Fruit fly (Drosophila melanogaster) whole organism, embryonic: ENCODE measurements around the gene CG43181.

Experiments used
- ATbp ChIP-seq: fragments of 200-800 bp; sonication (Bioruptor generic); optimal IDR thresholded peaks from 2 replicates; lab custom pipeline; 2017; ENCODE audit warnings: missing biosample characterization, mild to moderate bottlenecking, missing genetic modification characterization, missing genetic modification reagents
- Atf-2 ChIP-seq: fragments of 200-800 bp; sonication (Bioruptor generic); optimal IDR thresholded peaks from 2 replicates; lab custom pipeline; 2016; ENCODE audit warnings: missing biosample characterization, missing genetic modification characterization
- Blimp-1 ChIP-seq: fragments of 200-800 bp; sonication (Bioruptor generic); optimal IDR thresholded peaks from 3 replicates; lab custom pipeline; 2018; ENCODE audit warnings: missing biosample characterization, missing genetic modification characterization, mild to moderate bottlenecking, moderate library complexity, missing genetic modification reagents
- CG10274 ChIP-seq: fragments of 200-800 bp; sonication (Bioruptor generic); optimal IDR thresholded peaks from 3 replicates; lab custom pipeline; 2017; ENCODE audit warnings: missing biosample characterization, mild to moderate bottlenecking, missing genetic modification characterization
- CG10462 ChIP-seq: fragments of 200-800 bp; sonication (Bioruptor generic); optimal IDR thresholded peaks from 2 replicates; lab custom pipeline; 2016; ENCODE audit warnings: missing biosample characterization, missing genetic modification characterization
- CG1233 ChIP-seq: fragments of 200-800 bp; sonication (Bioruptor generic); optimal IDR thresholded peaks from 4 replicates; lab custom pipeline; 2018; ENCODE audit warnings: missing biosample characterization, mild to moderate bottlenecking, missing genetic modification characterization
- CG12391 ChIP-seq: fragments of 200-800 bp; sonication (Bioruptor generic); optimal IDR thresholded peaks from 3 replicates; lab custom pipeline; 2018; ENCODE audit warnings: missing biosample characterization, mild to moderate bottlenecking, missing genetic modification characterization, moderate library complexity
- CG1647 ChIP-seq: fragments of 200-800 bp; sonication (Bioruptor generic); optimal IDR thresholded peaks from 3 replicates; lab custom pipeline; 2016; ENCODE audit warnings: missing biosample characterization, missing genetic modification characterization
- CG18476 ChIP-seq: fragments of 200-800 bp; sonication (Bioruptor generic); optimal IDR thresholded peaks from 2 replicates; lab custom pipeline; 2016; ENCODE audit warnings: missing biosample characterization, mild to moderate bottlenecking, missing genetic modification characterization
- CG18599 ChIP-seq: fragments of 200-800 bp; sonication (Bioruptor generic); optimal IDR thresholded peaks from 3 replicates; lab custom pipeline; 2017; ENCODE audit warnings: missing biosample characterization, missing genetic modification characterization, mild to moderate bottlenecking, moderate library complexity, missing genetic modification reagents
- CG2678 ChIP-seq: fragments of 200-800 bp; sonication (Bioruptor generic); optimal IDR thresholded peaks from 3 replicates; lab custom pipeline; 2019; ENCODE audit warnings: missing biosample characterization, mild to moderate bottlenecking, missing genetic modification characterization, moderate library complexity
- CG3065 ChIP-seq: fragments of 200-800 bp; sonication (Bioruptor generic); optimal IDR thresholded peaks from 2 replicates; lab custom pipeline; 2016; ENCODE audit warnings: missing biosample characterization, missing genetic modification characterization
- CG31224 ChIP-seq: fragments of 200-800 bp; sonication (Bioruptor generic); IDR thresholded peaks from 2 replicates; pipeline ENCODE4 v1.3.6; 2022; ENCODE audit warnings: missing biosample characterization, missing genetic modification characterization
- CG3163 ChIP-seq: fragments of 200-800 bp; sonication (Bioruptor generic); optimal IDR thresholded peaks from 3 replicates; lab custom pipeline; 2016; ENCODE audit warnings: missing biosample characterization, missing genetic modification characterization
- CG32532 ChIP-seq: fragments of 200-800 bp; sonication (Bioruptor generic); IDR thresholded peaks from 2 replicates; pipeline ENCODE4 v1.3.6; 2022; ENCODE audit warnings: missing biosample characterization, missing genetic modification characterization
- CG43689 ChIP-seq: fragments of 200-800 bp; sonication (Bioruptor generic); IDR thresholded peaks from 2 replicates; pipeline ENCODE4 v1.3.6; 2022; ENCODE audit warnings: missing biosample characterization, missing genetic modification characterization
- CG6813 ChIP-seq: fragments of 200-800 bp; sonication (Bioruptor generic); optimal IDR thresholded peaks from 2 replicates; lab custom pipeline; 2017; ENCODE audit warnings: missing biosample characterization, missing genetic modification characterization, mild to moderate bottlenecking, moderate library complexity, missing genetic modification reagents
- CG7271 ChIP-seq: fragments of 200-800 bp; sonication (Bioruptor generic); optimal IDR thresholded peaks from 2 replicates; lab custom pipeline; 2018; ENCODE audit warnings: missing biosample characterization, mild to moderate bottlenecking, missing genetic modification characterization, moderate library complexity
- CG7786 ChIP-seq: fragments of 200-800 bp; sonication (Bioruptor generic); optimal IDR thresholded peaks from 2 replicates; lab custom pipeline; 2016; ENCODE audit warnings: missing biosample characterization, missing genetic modification characterization
- CG9437 ChIP-seq: fragments of 200-800 bp; sonication (Bioruptor generic); optimal IDR thresholded peaks from 2 replicates; lab custom pipeline; 2018; ENCODE audit warnings: missing biosample characterization, mild to moderate bottlenecking, missing genetic modification characterization
- CG9727 ChIP-seq: fragments of 200-800 bp; sonication (Bioruptor generic); optimal IDR thresholded peaks from 3 replicates; lab custom pipeline; 2017; ENCODE audit warnings: missing biosample characterization, mild to moderate bottlenecking, missing genetic modification characterization
- CHES-1-like ChIP-seq: fragments of 200-800 bp; sonication (Bioruptor generic); optimal IDR thresholded peaks from 2 replicates; lab custom pipeline; 2016; ENCODE audit warnings: missing biosample characterization, missing genetic modification characterization
- Camta ChIP-seq: fragments of 200-800 bp; sonication (Bioruptor generic); optimal IDR thresholded peaks from 2 replicates; lab custom pipeline; 2016; ENCODE audit warnings: missing biosample characterization, missing genetic modification characterization
- Dad ChIP-seq: fragments of 200-800 bp; sonication (Bioruptor generic); optimal IDR thresholded peaks from 3 replicates; lab custom pipeline; 2016; ENCODE audit warnings: missing biosample characterization, missing genetic modification characterization
- Gsc ChIP-seq: fragments of 200-800 bp; sonication (Bioruptor generic); IDR thresholded peaks from 2 replicates; pipeline ENCODE4 v1.3.6; 2022; ENCODE audit warnings: missing biosample characterization, missing genetic modification characterization
- Hr51 ChIP-seq, 2 experiments: fragments of 200-800 bp; sonication (Bioruptor generic); optimal IDR thresholded peaks; 2 replicates in 1 of 2; 3 replicates in 1 of 2; lab custom pipeline; 2016 to 2018; ENCODE audit warnings: missing biosample characterization in 2 of 2, missing genetic modification characterization in 2 of 2, mild to moderate bottlenecking in 1 of 2, moderate library complexity in 1 of 2
- Hsf ChIP-seq: fragments of 200-800 bp; sonication (Bioruptor generic); optimal IDR thresholded peaks from 3 replicates; lab custom pipeline; 2016; ENCODE audit warnings: missing biosample characterization, missing genetic modification characterization
- MESR4 ChIP-seq: fragments of 200-800 bp; sonication (Bioruptor generic); optimal IDR thresholded peaks from 2 replicates; lab custom pipeline; 2018; ENCODE audit warnings: missing biosample characterization, mild to moderate bottlenecking, missing genetic modification characterization, moderate library complexity
- NK7.1 ChIP-seq: fragments of 200-800 bp; sonication (Bioruptor generic); optimal IDR thresholded peaks from 3 replicates; lab custom pipeline; 2016; ENCODE audit warnings: missing biosample characterization, missing genetic modification characterization
- Ravus ChIP-seq: fragments of 200-800 bp; sonication (Bioruptor generic); IDR thresholded peaks from 2 replicates; pipeline ENCODE4 v1.3.6; 2022; ENCODE audit warnings: missing biosample characterization, missing genetic modification characterization
- Sry-δ ChIP-seq: fragments of 200-800 bp; sonication (Bioruptor generic); optimal IDR thresholded peaks from 2 replicates; lab custom pipeline; 2016; ENCODE audit warnings: missing biosample characterization, missing genetic modification characterization
- Stat92E ChIP-seq, 3 experiments: fragments of >200 bp in 2 of 3; fragments of 200-800 bp in 1 of 3; sonication (Bioruptor generic) in 1 of 3; optimal IDR thresholded peaks; 2 replicates each; lab custom pipeline; 2017 to 2019; ENCODE audit warnings: missing biosample characterization in 3 of 3, missing genetic modification characterization in 3 of 3, mild to moderate bottlenecking in 1 of 3, moderate library complexity in 1 of 3
- TFAM ChIP-seq: fragments of 200-800 bp; sonication (Bioruptor generic); optimal IDR thresholded peaks from 2 replicates; lab custom pipeline; 2017; ENCODE audit warnings: missing biosample characterization, missing genetic modification characterization, inconsistent platforms
- bbx ChIP-seq: fragments of 200-800 bp; sonication (Bioruptor generic); IDR thresholded peaks from 2 replicates; pipeline ENCODE4 v1.3.6; 2022; ENCODE audit warnings: missing biosample characterization, missing genetic modification characterization; ENCODE audit not compliant: partially characterized antibody
- cwo ChIP-seq: fragments of 200-800 bp; sonication (Bioruptor generic); optimal IDR thresholded peaks from 3 replicates; lab custom pipeline; 2017; ENCODE audit warnings: missing biosample characterization, missing genetic modification characterization, mild to moderate bottlenecking, moderate library complexity, missing genetic modification reagents
- disco-r ChIP-seq: fragments of 200-800 bp; sonication (Bioruptor generic); optimal IDR thresholded peaks from 2 replicates; lab custom pipeline; 2016; ENCODE audit warnings: missing biosample characterization, missing genetic modification characterization
- dysf ChIP-seq: fragments of 200-800 bp; sonication (Bioruptor generic); IDR thresholded peaks from 3 replicates; pipeline ENCODE4 v1.3.6; 2022; ENCODE audit warnings: missing biosample characterization, missing genetic modification characterization
- eyg ChIP-seq: fragments of 200-800 bp; sonication (Bioruptor generic); optimal IDR thresholded peaks from 3 replicates; lab custom pipeline; 2016; ENCODE audit warnings: missing biosample characterization, missing genetic modification characterization
- fd102C ChIP-seq: fragments of 200-800 bp; sonication (Bioruptor generic); optimal IDR thresholded peaks from 2 replicates; lab custom pipeline; 2018; ENCODE audit warnings: missing biosample characterization, mild to moderate bottlenecking, missing genetic modification characterization, moderate library complexity
- lbe ChIP-seq: fragments of 200-800 bp; sonication (Bioruptor generic); optimal IDR thresholded peaks from 2 replicates; lab custom pipeline; 2016; ENCODE audit warnings: missing biosample characterization, mild to moderate bottlenecking, missing genetic modification characterization
- nmo ChIP-seq: fragments of 200-800 bp; sonication (Bioruptor generic); optimal IDR thresholded peaks from 2 replicates; lab custom pipeline; 2018; ENCODE audit warnings: missing biosample characterization, mild to moderate bottlenecking, missing genetic modification characterization, moderate library complexity
- pb ChIP-seq: fragments of 200-800 bp; sonication (Bioruptor generic); optimal IDR thresholded peaks from 3 replicates; lab custom pipeline; 2016; ENCODE audit warnings: missing biosample characterization, missing genetic modification characterization
- pfk ChIP-seq: fragments of 200-800 bp; sonication (Bioruptor generic); optimal IDR thresholded peaks from 2 replicates; lab custom pipeline; 2018; ENCODE audit warnings: missing biosample characterization, mild to moderate bottlenecking, missing genetic modification characterization, moderate library complexity
- psq ChIP-seq: fragments of 200-800 bp; sonication (Bioruptor generic); optimal IDR thresholded peaks from 2 replicates; lab custom pipeline; 2017; ENCODE audit warnings: missing biosample characterization, missing genetic modification characterization
- ro ChIP-seq: fragments of 200-800 bp; sonication (Bioruptor generic); IDR thresholded peaks from 2 replicates; pipeline ENCODE4 v1.3.6; 2022; ENCODE audit warnings: missing biosample characterization, missing genetic modification characterization
- sc ChIP-seq, 3 experiments: fragments of >200 bp in 2 of 3; fragments of 200-800 bp in 1 of 3; sonication (Bioruptor generic) in 1 of 3; optimal IDR thresholded peaks; 2 replicates in 2 of 3; 3 replicates in 1 of 3; lab custom pipeline; 2017; ENCODE audit warnings: mild to moderate bottlenecking in 1 of 3, missing biosample characterization in 1 of 3, missing genetic modification characterization in 1 of 3, missing genetic modification reagents in 1 of 3
- sisA ChIP-seq: fragments of 200-800 bp; sonication (Bioruptor generic); IDR thresholded peaks from 2 replicates; pipeline ENCODE4 v1.3.6; 2022; ENCODE audit warnings: missing biosample characterization, missing genetic modification characterization
- slbo ChIP-seq: fragments of 200-800 bp; sonication (Bioruptor generic); IDR thresholded peaks from 2 replicates; pipeline ENCODE4 v1.3.6; 2022; ENCODE audit warnings: missing biosample characterization, missing genetic modification characterization
- ttk ChIP-seq: fragments of 200-800 bp; sonication (Bioruptor generic); IDR thresholded peaks from 2 replicates; pipeline ENCODE4 v2.1.2; 2022; ENCODE audit warnings: missing biosample characterization, missing genetic modification characterization
- twi ChIP-seq: fragments of 200-800 bp; optimal IDR thresholded peaks from 2 replicates; lab custom pipeline; 2019; ENCODE audit warnings: missing biosample characterization, mild to moderate bottlenecking, missing genetic modification characterization, moderate library complexity

Gene CG43181

dm6 chrX:345246-345645 is 5.1 kb upstream of the CG43181 start (continued):
- no peak for TF ChIP-seq CHES-1-like (GFP tag; lab: Kevin White, UChicago)
- no peak for TF ChIP-seq lbe (GFP tag; lab: Kevin White, UChicago)
- no peak for TF ChIP-seq CG7786 (GFP tag; lab: Kevin White, UChicago)
- TF ChIP-seq twi, result no peak
- TF ChIP-seq nmo (GFP tag; lab: Kevin White, UChicago), result peak; percentile 11
- TF ChIP-seq NK7.1 (GFP tag; lab: Kevin White, UChicago), result no peak
- no peak for TF ChIP-seq CG31224 (GFP tag; lab: Robert Waterston, UW)
- TF ChIP-seq Hr51 (GFP tag; optimal IDR thresholded peaks at IDR 0.05; lab: Kevin White, UChicago), result peak in 1 of 2 experiments; percentile 42
- TF ChIP-seq Gsc (GFP tag; lab: Robert Waterston, UW), result no peak
- no peak for TF ChIP-seq bbx (GFP tag; lab: Robert Waterston, UW)
- TF ChIP-seq ro, result no peak
- peak; percentile 29 for TF ChIP-seq CG12391 (tag; lab: Kevin White, UChicago)
- no peak for TF ChIP-seq Stat92E (GFP tag; optimal IDR thresholded peaks at IDR 0.05; lab: Kevin White, UChicago)
- no peak for TF ChIP-seq CG10462 (GFP tag; lab: Kevin White, UChicago)
- no peak for TF ChIP-seq cwo
- TF ChIP-seq CG18476 (GFP tag; lab: Kevin White, UChicago), result no peak
- no peak for TF ChIP-seq CG1233 (GFP tag; lab: Kevin White, UChicago)
- peak; percentile 1 for TF ChIP-seq Hsf (GFP tag; lab: Kevin White, UChicago)
- TF ChIP-seq pb (GFP tag; lab: Kevin White, UChicago), result no peak
- TF ChIP-seq Dad (GFP tag; lab: Kevin White, UChicago), result no peak
- TF ChIP-seq psq (GFP tag; lab: Kevin White, UChicago), result no peak
- no peak for TF ChIP-seq Sry-δ (GFP tag; lab: Kevin White, UChicago)
- TF ChIP-seq CG18599 (GFP tag; lab: Kevin White, UChicago), result peak; percentile 26
- no peak for TF ChIP-seq sisA (GFP tag; lab: Robert Waterston, UW)
- no peak for TF ChIP-seq TFAM
- TF ChIP-seq ttk (GFP tag; lab: Robert Waterston, UW), result no peak
- TF ChIP-seq Camta (GFP tag; lab: Kevin White, UChicago), result no peak
- no peak for TF ChIP-seq fd102C (GFP tag; lab: Kevin White, UChicago)
- TF ChIP-seq CG32532, result peak; percentile 35; the same call in 1 of the 2 replicates
- no peak for TF ChIP-seq MESR4
- no peak for TF ChIP-seq CG43689 (GFP tag; lab: Robert Waterston, UW)
- TF ChIP-seq sc (optimal IDR thresholded peaks at IDR 0.05; lab: Kevin White, UChicago), result no peak
- no peak for TF ChIP-seq sc (GFP tag; optimal IDR thresholded peaks at IDR 0.05; lab: Kevin White, UChicago)
- no peak for TF ChIP-seq CG1647 (GFP tag; lab: Kevin White, UChicago)
- TF ChIP-seq CG7271 (tag; lab: Kevin White, UChicago), result no peak
- no peak for TF ChIP-seq CG10274 (GFP tag; lab: Kevin White, UChicago)
- TF ChIP-seq CG3163 (GFP tag; lab: Kevin White, UChicago), result no peak
- peak; percentile 23 for TF ChIP-seq Blimp-1 (GFP tag; lab: Kevin White, UChicago)
- TF ChIP-seq CG3065 (GFP tag; lab: Kevin White, UChicago), result no peak
- no peak for TF ChIP-seq pfk (GFP tag; lab: Kevin White, UChicago)
- TF ChIP-seq slbo (GFP tag; lab: Robert Waterston, UW), result peak; percentile 34; the same call in 1 of the 2 replicates
- TF ChIP-seq CG9727 (GFP tag; lab: Kevin White, UChicago), result no peak
- TF ChIP-seq Ravus (GFP tag; lab: Robert Waterston, UW), result no peak
- TF ChIP-seq ATbp (GFP tag; lab: Kevin White, UChicago), result no peak
- no peak for TF ChIP-seq disco-r
- TF ChIP-seq CG2678 (tag; lab: Kevin White, UChicago), result peak; percentile 49
- TF ChIP-seq eyg (GFP tag; lab: Kevin White, UChicago), result no peak
- TF ChIP-seq dysf, result peak; percentile 49; the same call in 1 of the 3 replicates
- no peak for TF ChIP-seq Atf-2
- TF ChIP-seq CG9437 (GFP tag; lab: Kevin White, UChicago), result no peak
- TF ChIP-seq CG6813 (GFP tag; lab: Kevin White, UChicago), result peak; percentile 12
